Worm (Caenorhabditis elegans) whole organism, dauer: ENCODE data around the gene R01E6.5.

Experiments used
- unc-62 ChIP-seq: sonication (generic microtip); optimal IDR thresholded peaks from 2 replicates; lab custom pipeline; 2017; ENCODE audit warnings: missing biosample characterization, missing genetic modification reagents, missing genetic modification characterization

R01E6.5 gene

ce11 chrX:13525094-13525493 lies 11.8 kb upstream of the R01E6.5 start:
- no peak for TF ChIP-seq unc-62

- TF ChIP-seq unc-62: no peak
These were observed 10.3 kb upstream of the R01E6.5 start for ce11 chrX:13526219-13527218.

ce11 chrX:13527347-13528092 lies 9.3 kb upstream of the R01E6.5 start, which contains the start of gene pab-2:
Gene pab-2, minus strand, starts transcription at chrX:13527415.
- TF ChIP-seq unc-62: no peak

ce11 chrX:13528630-13529138 lies 8.2 kb upstream of the R01E6.5 start, which contains the start of gene F18H3.4:
Gene F18H3.4, plus strand, starts transcription at chrX:13529088.
- no peak for TF ChIP-seq unc-62

ce11 chrX:13530015-13530778 lies 6.7 kb upstream of the R01E6.5 start:
- no peak for TF ChIP-seq unc-62

- TF ChIP-seq unc-62: no peak
These were observed 4.2 kb upstream of the R01E6.5 start, which contains the start of gene acr-12 for ce11 chrX:13532424-13533309. Gene acr-12, plus strand, starts transcription at chrX:13532853.

ce11 chrX:13539701-13540100 lies 2.8 kb downstream of the R01E6.5 start:
- TF ChIP-seq unc-62: no peak

ce11 chrX:13541335-13541734 lies 4.5 kb downstream of the R01E6.5 start:
- TF ChIP-seq unc-62: no peak

- no peak for TF ChIP-seq unc-62
These were observed 5.4 kb downstream of the R01E6.5 start, which contains the start of gene cah-4 for ce11 chrX:13542236-13542635. Gene cah-4, plus strand, starts transcription at chrX:13542574.

ce11 chrX:13542757-13543156 lies 5.9 kb downstream of the R01E6.5 start:
- no peak for TF ChIP-seq unc-62

- no peak for TF ChIP-seq unc-62
These were observed 6.5 kb downstream of the R01E6.5 start for ce11 chrX:13543350-13543749.

ce11 chrX:13544544-13545021 lies 7.7 kb downstream of the R01E6.5 start:
- no peak for TF ChIP-seq unc-62

- no peak for TF ChIP-seq unc-62
These were observed 14.0 kb downstream of the R01E6.5 start, which contains the start of gene odr-1 for ce11 chrX:13550890-13551289. Gene odr-1, minus strand, starts transcription at chrX:13550990.

- TF ChIP-seq unc-62: no peak
These were observed 18.2 kb downstream of the R01E6.5 start for ce11 chrX:13555098-13555497.

ce11 chrX:13556066-13556465 lies 19.2 kb downstream of the R01E6.5 start, which contains the start of gene glb-20:
Gene glb-20, minus strand, starts transcription at chrX:13556166.
- TF ChIP-seq unc-62: no peak
